Fruit fly (Drosophila melanogaster): Measurements from ENCODE around the gene GILT2.
A peak's percentile ranks its signal among the peaks of the same experiment; 100 is the strongest.

Gene GILT2

DNA sequence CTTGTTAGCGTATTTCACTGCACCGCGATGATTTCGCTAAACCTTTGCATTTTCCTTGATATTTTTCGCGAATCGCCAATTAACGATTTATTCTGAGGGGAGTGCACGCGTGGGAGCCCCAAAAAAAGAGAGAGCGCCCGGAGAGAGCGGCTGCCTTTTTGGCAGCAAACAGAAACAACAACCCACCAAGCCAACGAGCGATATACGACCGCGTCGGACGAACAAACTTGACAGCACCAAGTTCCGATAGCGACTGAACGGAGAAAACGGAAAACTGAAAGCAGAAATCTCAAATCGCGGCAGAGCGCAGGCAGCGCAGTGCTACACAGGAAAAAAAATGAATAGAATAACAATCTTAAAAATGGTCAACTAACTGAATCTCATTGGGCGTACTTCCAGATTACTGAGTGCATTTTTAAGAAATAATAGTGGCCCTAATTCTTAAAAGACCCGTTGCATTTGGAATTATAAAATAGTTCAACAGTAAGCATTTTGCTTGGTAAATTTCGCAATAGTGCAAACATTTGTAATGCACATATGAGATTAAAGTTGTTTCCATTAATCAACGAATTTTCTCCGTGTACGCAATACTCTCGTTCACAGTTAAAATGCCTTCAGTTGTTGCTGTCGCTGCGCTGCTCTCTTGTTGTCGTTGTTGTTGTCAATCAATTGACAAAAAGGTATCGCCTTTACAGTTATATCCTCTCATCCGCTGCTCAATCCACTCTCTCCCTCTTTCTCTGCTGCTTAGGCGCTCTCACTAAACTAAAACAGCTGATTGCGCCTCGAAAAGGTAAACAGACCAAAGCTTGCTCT lies 9.1 kb upstream of the GILT2 start, which contains the start of gene CG31145 (continued):
- peak; percentile 99 for TF ChIP-seq grau (tag; optimal IDR thresholded peaks at IDR 0.05)
- peak; percentile 99 for TF ChIP-seq row (GFP tag; IDR thresholded peaks at IDR 0.05)
- peak; percentile 99 for TF ChIP-seq Rfx (GFP tag; IDR thresholded peaks at IDR 0.05)
- TF ChIP-seq Jarid2 (GFP tag; optimal IDR thresholded peaks at IDR 0.05) = peak; percentile 97
- TF ChIP-seq gro (GFP tag; optimal IDR thresholded peaks at IDR 0.05) = peak; percentile 100
- peak; percentile 100 for TF ChIP-seq CG2678 (tag; optimal IDR thresholded peaks at IDR 0.05)
- TF ChIP-seq Hmx (GFP tag; optimal IDR thresholded peaks at IDR 0.05) = peak; percentile 98
- TF ChIP-seq gsb (GFP tag; IDR thresholded peaks at IDR 0.05) = peak; percentile 99
- peak; percentile 99 for TF ChIP-seq CG1602 (GFP tag; optimal IDR thresholded peaks at IDR 0.05)
- TF ChIP-seq B-H2 (GFP tag; optimal IDR thresholded peaks at IDR 0.05) = peak; percentile 97
- peak; percentile 99 for TF ChIP-seq NC2β (GFP tag; optimal IDR thresholded peaks at IDR 0.05)
- TF ChIP-seq Chrac-16 (GFP tag; optimal IDR thresholded peaks at IDR 0.05) = peak; percentile 99
- TF ChIP-seq chinmo (GFP tag; IDR thresholded peaks at IDR 0.05; ENCODE audit: partially characterized antibody) = peak; percentile 89; the same call in 2 of the 4 replicates
- peak; percentile 99 for TF ChIP-seq jigr1 (GFP tag; IDR thresholded peaks at IDR 0.05)
- no peak for TF ChIP-seq nerfin-2 (GFP tag; IDR thresholded peaks at IDR 0.05; ENCODE audit: partially characterized antibody)
- TF ChIP-seq luna (GFP tag; optimal IDR thresholded peaks at IDR 0.05) = peak; percentile 99
- TF ChIP-seq Lhr (GFP tag; optimal IDR thresholded peaks at IDR 0.05) = peak; percentile 98
- peak; percentile 99 for TF ChIP-seq Dip3 (GFP tag; optimal IDR thresholded peaks at IDR 0.05)
- peak; percentile 98 for TF ChIP-seq D19A (tag; optimal IDR thresholded peaks at IDR 0.05)
- TF ChIP-seq E2f1 (GFP tag; IDR thresholded peaks at IDR 0.05) = peak; percentile 99
- TF ChIP-seq tna (GFP tag; IDR thresholded peaks at IDR 0.05; ENCODE audit: partially characterized antibody) = peak; percentile 70; the same call in 1 of the 2 replicates
- peak; percentile 98 for TF ChIP-seq H15 (GFP tag; IDR thresholded peaks at IDR 0.05)
- peak; percentile 99 for TF ChIP-seq dm (GFP tag; optimal IDR thresholded peaks at IDR 0.05)
- TF ChIP-seq HLH4C (GFP tag; IDR thresholded peaks at IDR 0.05; ENCODE audit: partially characterized antibody) = no peak
- TF ChIP-seq Atf3 (GFP tag; optimal IDR thresholded peaks at IDR 0.05) = peak; percentile 99
- TF ChIP-seq hkb (optimal IDR thresholded peaks at IDR 0.05) = no peak
- TF ChIP-seq hkb (GFP tag; IDR thresholded peaks at IDR 0.05) = peak; percentile 99
- TF ChIP-seq Deaf1 (tag; optimal IDR thresholded peaks at IDR 0.05) = peak; percentile 92
- TF ChIP-seq sim (GFP tag; IDR thresholded peaks at IDR 0.05) = peak; percentile 96
- no peak for TF ChIP-seq pan (optimal IDR thresholded peaks at IDR 0.05)
- peak in 1 of 2 experiments; percentile 99 for TF ChIP-seq pan (GFP tag; optimal IDR thresholded peaks at IDR 0.05 in 1 of 2, IDR thresholded peaks at IDR 0.05 in 1 of 2)
- TF ChIP-seq mld (GFP tag; IDR thresholded peaks at IDR 0.05; ENCODE audit: partially characterized antibody) = peak; percentile 56; the same call in 1 of the 3 replicates
- no peak; the same call in 1 of the 2 replicates for TF ChIP-seq amos (GFP tag; IDR thresholded peaks at IDR 0.05; ENCODE audit: partially characterized antibody)
- TF ChIP-seq Atf6 (GFP tag; IDR thresholded peaks at IDR 0.05) = peak; percentile 100
- TF ChIP-seq CG3281 (GFP tag; optimal IDR thresholded peaks at IDR 0.05) = peak; percentile 100
- TF ChIP-seq ind (GFP tag; optimal IDR thresholded peaks at IDR 0.05) = peak; percentile 100
- TF ChIP-seq sob (GFP tag; IDR thresholded peaks at IDR 0.05) = peak; percentile 99
- peak; percentile 99 for TF ChIP-seq Dbx (GFP tag; IDR thresholded peaks at IDR 0.05)
- peak; percentile 99 for TF ChIP-seq danr (GFP tag; IDR thresholded peaks at IDR 0.05)
- TF ChIP-seq CG12071 (GFP tag; optimal IDR thresholded peaks at IDR 0.05) = peak; percentile 99
- TF ChIP-seq sc (optimal IDR thresholded peaks at IDR 0.05) = no peak
- peak; percentile 99 for TF ChIP-seq sc (GFP tag; optimal IDR thresholded peaks at IDR 0.05)
- TF ChIP-seq CG4328 (GFP tag; optimal IDR thresholded peaks at IDR 0.05) = peak; percentile 98
- TF ChIP-seq HmgD (GFP tag; optimal IDR thresholded peaks at IDR 0.05) = peak; percentile 99
- peak; percentile 97 for TF ChIP-seq Poxn (GFP tag; IDR thresholded peaks at IDR 0.05)
- peak; percentile 98 for TF ChIP-seq YL-1 (GFP tag; optimal IDR thresholded peaks at IDR 0.05)
- TF ChIP-seq E2f2 (GFP tag; IDR thresholded peaks at IDR 0.05) = peak; percentile 92
- peak; percentile 86 for TF ChIP-seq aop (GFP tag; IDR thresholded peaks at IDR 0.05)
- TF ChIP-seq unpg (GFP tag; optimal IDR thresholded peaks at IDR 0.05) = peak; percentile 99
- peak; percentile 99 for TF ChIP-seq CG17385 (GFP tag; optimal IDR thresholded peaks at IDR 0.05)
